Fruit fly (Drosophila melanogaster) whole organism, embryonic: Measurements from ENCODE around the gene CG9733.
A peak's percentile ranks its signal among the peaks of the same experiment; 100 is the strongest.

Experiments used
- Atf3 ChIP-seq: fragments of 200-800 bp; sonication (Bioruptor generic); optimal IDR thresholded peaks from 3 replicates; lab custom pipeline; 2016; ENCODE audit warnings: missing biosample characterization, missing genetic modification characterization
- Blimp-1 ChIP-seq: fragments of 200-800 bp; sonication (Bioruptor generic); optimal IDR thresholded peaks from 3 replicates; lab custom pipeline; 2018; ENCODE audit warnings: missing biosample characterization, missing genetic modification characterization, mild to moderate bottlenecking, moderate library complexity, missing genetic modification reagents
- CG10431 ChIP-seq: fragments of 200-800 bp; sonication (Bioruptor generic); optimal IDR thresholded peaks from 3 replicates; lab custom pipeline; 2018; ENCODE audit warnings: missing biosample characterization, mild to moderate bottlenecking, missing genetic modification characterization
- CG11093 ChIP-seq: fragments of 200-800 bp; sonication (Bioruptor generic); IDR thresholded peaks from 3 replicates; pipeline ENCODE4 v1.3.6; 2022; ENCODE audit warnings: missing biosample characterization, missing genetic modification characterization
- CG13624 ChIP-seq: fragments of 200-800 bp; sonication (Bioruptor generic); optimal IDR thresholded peaks from 2 replicates; lab custom pipeline; 2016; ENCODE audit warnings: missing biosample characterization, missing genetic modification characterization
- CG15011 ChIP-seq: fragments of 200-800 bp; sonication (Bioruptor generic); optimal IDR thresholded peaks from 3 replicates; lab custom pipeline; 2018; ENCODE audit warnings: missing biosample characterization, mild to moderate bottlenecking, missing genetic modification characterization
- CG15269 ChIP-seq: fragments of 200-800 bp; sonication (Bioruptor generic); optimal IDR thresholded peaks from 2 replicates; lab custom pipeline; 2018; ENCODE audit warnings: missing biosample characterization, mild to moderate bottlenecking, missing genetic modification characterization, moderate library complexity
- CG16813 ChIP-seq: fragments of 200-800 bp; sonication (Bioruptor generic); IDR thresholded peaks from 3 replicates; pipeline ENCODE4 v1.3.6; 2022; ENCODE audit warnings: missing biosample characterization, missing genetic modification characterization; ENCODE audit not compliant: partially characterized antibody
- CG18262 ChIP-seq: fragments of 200-800 bp; optimal IDR thresholded peaks from 3 replicates; lab custom pipeline; 2019; ENCODE audit warnings: missing biosample characterization, mild to moderate bottlenecking, missing genetic modification characterization, moderate library complexity
- CG18619 ChIP-seq: fragments of 200-800 bp; sonication (Bioruptor generic); optimal IDR thresholded peaks from 3 replicates; lab custom pipeline; 2017; ENCODE audit warnings: missing biosample characterization, mild to moderate bottlenecking, missing genetic modification characterization
- CG30403 ChIP-seq: fragments of 200-800 bp; sonication (Bioruptor generic); optimal IDR thresholded peaks from 3 replicates; lab custom pipeline; 2016; ENCODE audit warnings: missing biosample characterization, missing genetic modification characterization
- CG3726 ChIP-seq: fragments of 200-800 bp; sonication (Bioruptor generic); IDR thresholded peaks from 3 replicates; pipeline ENCODE4, ENCODE4 v1.3.6; 2022; ENCODE audit warnings: missing biosample characterization, missing genetic modification characterization
- CG5245 ChIP-seq: fragments of 200-800 bp; sonication (Bioruptor generic); optimal IDR thresholded peaks from 3 replicates; lab custom pipeline; 2016; ENCODE audit warnings: missing biosample characterization, missing genetic modification characterization
- CG6272 ChIP-seq: fragments of 200-800 bp; sonication (Bioruptor generic); IDR thresholded peaks from 2 replicates; pipeline ENCODE4 v1.3.6; 2022; ENCODE audit warnings: missing biosample characterization, missing genetic modification characterization
- CG6654 ChIP-seq: fragments of 200-800 bp; sonication (Bioruptor generic); optimal IDR thresholded peaks from 2 replicates; lab custom pipeline; 2017; ENCODE audit warnings: missing biosample characterization, mild to moderate bottlenecking, missing genetic modification characterization
- CG6765 ChIP-seq: fragments of 200-800 bp; sonication (Bioruptor generic); optimal IDR thresholded peaks from 3 replicates; lab custom pipeline; 2017; ENCODE audit warnings: missing biosample characterization, mild to moderate bottlenecking, missing genetic modification characterization
- CG6813 ChIP-seq: fragments of 200-800 bp; sonication (Bioruptor generic); optimal IDR thresholded peaks from 2 replicates; lab custom pipeline; 2017; ENCODE audit warnings: missing biosample characterization, missing genetic modification characterization, mild to moderate bottlenecking, moderate library complexity, missing genetic modification reagents
- CG7271 ChIP-seq: fragments of 200-800 bp; sonication (Bioruptor generic); optimal IDR thresholded peaks from 2 replicates; lab custom pipeline; 2018; ENCODE audit warnings: missing biosample characterization, mild to moderate bottlenecking, missing genetic modification characterization, moderate library complexity
- CG7556 ChIP-seq: fragments of 200-800 bp; sonication (Bioruptor generic); optimal IDR thresholded peaks from 2 replicates; lab custom pipeline; 2017; ENCODE audit warnings: missing biosample characterization, mild to moderate bottlenecking, missing genetic modification characterization
- CG9817 ChIP-seq: fragments of 200-800 bp; sonication (Bioruptor generic); optimal IDR thresholded peaks from 2 replicates; lab custom pipeline; 2018; ENCODE audit warnings: missing biosample characterization, mild to moderate bottlenecking, missing genetic modification characterization, moderate library complexity
- CG9932 ChIP-seq: fragments of 200-800 bp; sonication (Bioruptor generic); IDR thresholded peaks from 2 replicates; pipeline ENCODE4 v1.3.6; 2022; ENCODE audit warnings: missing biosample characterization, missing genetic modification characterization
- Chrac-16 ChIP-seq: fragments of 200-800 bp; sonication (Bioruptor generic); optimal IDR thresholded peaks from 3 replicates; lab custom pipeline; 2016; ENCODE audit warnings: missing biosample characterization, missing genetic modification characterization
- CoRest ChIP-seq: fragments of 200-800 bp; sonication (Bioruptor generic); optimal IDR thresholded peaks from 3 replicates; lab custom pipeline; 2018; ENCODE audit warnings: missing biosample characterization, mild to moderate bottlenecking, missing genetic modification characterization, moderate library complexity
- CrebB ChIP-seq: fragments of 200-800 bp; sonication (Bioruptor generic); optimal IDR thresholded peaks from 3 replicates; lab custom pipeline; 2018; ENCODE audit warnings: missing biosample characterization, mild to moderate bottlenecking, missing genetic modification characterization
- D19B ChIP-seq: fragments of 200-800 bp; sonication (Bioruptor generic); optimal IDR thresholded peaks from 2 replicates; lab custom pipeline; 2017; ENCODE audit warnings: missing biosample characterization, mild to moderate bottlenecking, missing genetic modification characterization
- Dll ChIP-seq: fragments of 200-800 bp; sonication (Bioruptor generic); IDR thresholded peaks from 4 replicates; pipeline ENCODE4 v1.3.6; 2022; ENCODE audit warnings: missing biosample characterization, missing genetic modification characterization; ENCODE audit not compliant: partially characterized antibody
- E2f1 ChIP-seq: fragments of 200-800 bp; sonication (Bioruptor generic); IDR thresholded peaks from 2 replicates; pipeline ENCODE4 v1.3.6; 2022; ENCODE audit warnings: missing biosample characterization, missing genetic modification characterization
- Ets97D ChIP-seq: fragments of 200-800 bp; sonication (Bioruptor generic); optimal IDR thresholded peaks from 3 replicates; lab custom pipeline; 2016; ENCODE audit warnings: missing biosample characterization, missing genetic modification characterization
- GATAe ChIP-seq: fragments of 200-800 bp; sonication (Bioruptor generic); conservative IDR thresholded peaks from 2 replicates; pipeline ENCODE4 v1.3.6; 2022; ENCODE audit warnings: missing biosample characterization, missing genetic modification characterization
- Hmx ChIP-seq: fragments of 200-800 bp; sonication (Bioruptor generic); optimal IDR thresholded peaks from 2 replicates; lab custom pipeline; 2016; ENCODE audit warnings: missing biosample characterization, missing genetic modification characterization
- Myb ChIP-seq: fragments of 200-800 bp; sonication (Bioruptor generic); optimal IDR thresholded peaks from 2 replicates; lab custom pipeline; 2016; ENCODE audit warnings: missing biosample characterization, missing genetic modification characterization
- NC2α ChIP-seq: fragments of 200-800 bp; sonication (Bioruptor generic); optimal IDR thresholded peaks from 2 replicates; lab custom pipeline; 2016; ENCODE audit warnings: missing biosample characterization, missing genetic modification characterization
- Taf1 ChIP-seq: fragments of 200-800 bp; sonication (Bioruptor generic); IDR thresholded peaks from 2 replicates; pipeline ENCODE4 v1.3.6; 2022; ENCODE audit warnings: missing biosample characterization, missing genetic modification characterization
- ase ChIP-seq: fragments of 200-800 bp; sonication (Bioruptor generic); IDR thresholded peaks from 3 replicates; pipeline ENCODE4 v1.3.6; 2022; ENCODE audit warnings: missing biosample characterization, missing genetic modification characterization
- bab2 ChIP-seq: fragments of 200-800 bp; sonication (Bioruptor generic); optimal IDR thresholded peaks from 2 replicates; lab custom pipeline; 2016; ENCODE audit warnings: missing biosample characterization, missing genetic modification characterization
- cas ChIP-seq: fragments of 200-800 bp; sonication (Bioruptor generic); IDR thresholded peaks from 2 replicates; pipeline ENCODE4 v1.3.6; 2022; ENCODE audit warnings: missing biosample characterization, missing genetic modification characterization
- crol ChIP-seq: fragments of 200-800 bp; sonication (Bioruptor generic); IDR thresholded peaks from 2 replicates; pipeline ENCODE4 v1.3.6; 2022; ENCODE audit warnings: missing biosample characterization, missing genetic modification characterization
- crp ChIP-seq, 2 experiments: fragments of 200-800 bp; sonication (Bioruptor generic); optimal IDR thresholded peaks; 2 replicates in 1 of 2; 3 replicates in 1 of 2; lab custom pipeline; 2017; ENCODE audit warnings: missing biosample characterization in 2 of 2, missing genetic modification characterization in 2 of 2, mild to moderate bottlenecking in 1 of 2, moderate library complexity in 1 of 2
- grau ChIP-seq: fragments of 200-800 bp; optimal IDR thresholded peaks from 3 replicates; lab custom pipeline; 2019; ENCODE audit warnings: missing biosample characterization, mild to moderate bottlenecking, missing genetic modification characterization, moderate library complexity
- knrl ChIP-seq: fragments of 200-800 bp; sonication (Bioruptor generic); IDR thresholded peaks from 3 replicates; pipeline ENCODE4 v1.3.6; 2022; ENCODE audit warnings: missing biosample characterization, missing genetic modification characterization; ENCODE audit not compliant: partially characterized antibody
- mam ChIP-seq: fragments of 200-800 bp; sonication (Bioruptor generic); optimal IDR thresholded peaks from 3 replicates; lab custom pipeline; 2016; ENCODE audit warnings: missing biosample characterization, missing genetic modification characterization
- nerfin-1 ChIP-seq: fragments of 200-800 bp; sonication (Bioruptor generic); optimal IDR thresholded peaks from 3 replicates; lab custom pipeline; 2019; ENCODE audit warnings: missing biosample characterization, mild to moderate bottlenecking, missing genetic modification characterization, moderate library complexity
- odd ChIP-seq: fragments of 200-800 bp; sonication (Bioruptor generic); optimal IDR thresholded peaks from 2 replicates; lab custom pipeline; 2017; ENCODE audit warnings: missing biosample characterization, mild to moderate bottlenecking, missing genetic modification characterization
- pho ChIP-seq: fragments of 200-800 bp; sonication (Bioruptor generic); optimal IDR thresholded peaks from 2 replicates; lab custom pipeline; 2016; ENCODE audit warnings: missing biosample characterization, missing genetic modification characterization
- phol ChIP-seq: fragments of 200-800 bp; sonication (Bioruptor generic); optimal IDR thresholded peaks from 3 replicates; lab custom pipeline; 2018; ENCODE audit warnings: missing biosample characterization, mild to moderate bottlenecking, missing genetic modification characterization, moderate library complexity
- ro ChIP-seq: fragments of 200-800 bp; sonication (Bioruptor generic); IDR thresholded peaks from 2 replicates; pipeline ENCODE4 v1.3.6; 2022; ENCODE audit warnings: missing biosample characterization, missing genetic modification characterization
- so ChIP-seq: fragments of 200-800 bp; sonication (Bioruptor generic); IDR thresholded peaks from 3 replicates; pipeline ENCODE4 v1.3.6; 2022; ENCODE audit warnings: missing biosample characterization, missing genetic modification characterization
- sug ChIP-seq: fragments of 200-800 bp; optimal IDR thresholded peaks from 2 replicates; lab custom pipeline; 2019; ENCODE audit warnings: missing biosample characterization, mild to moderate bottlenecking, missing genetic modification characterization, moderate library complexity
- tna ChIP-seq: fragments of 200-800 bp; sonication (Bioruptor generic); IDR thresholded peaks from 2 replicates; pipeline ENCODE4 v1.3.6; 2022; ENCODE audit warnings: missing biosample characterization, missing genetic modification characterization; ENCODE audit not compliant: partially characterized antibody
- tup ChIP-seq: fragments of 200-800 bp; sonication (Bioruptor generic); optimal IDR thresholded peaks from 2 replicates; lab custom pipeline; 2016; ENCODE audit warnings: missing biosample characterization, mild to moderate bottlenecking, missing genetic modification characterization, moderate library complexity
- wek ChIP-seq: fragments of 200-800 bp; sonication (Bioruptor generic); optimal IDR thresholded peaks from 3 replicates; lab custom pipeline; 2018; ENCODE audit warnings: missing biosample characterization, mild to moderate bottlenecking, missing genetic modification characterization, moderate library complexity
- zfh1 ChIP-seq: fragments of 200-800 bp; sonication (Bioruptor generic); IDR thresholded peaks from 3 replicates; pipeline ENCODE4 v1.3.6; 2022; ENCODE audit warnings: missing biosample characterization, missing genetic modification characterization

Gene CG9733

dm6 chr3R:30263708-30264107, 17.2 kb upstream of the CG9733 start (continued):
- TF ChIP-seq GATAe (GFP tag; lab: Robert Waterston, UW) (no peak), ro (GFP tag; lab: Robert Waterston, UW) (no peak), Atf3 (GFP tag; lab: Kevin White, UChicago) (no peak), tup (no peak), CrebB (tag; lab: Kevin White, UChicago) (no peak), CG6654 (no peak), CG9932 (no peak), CG5245 (GFP tag; lab: Kevin White, UChicago) (no peak), Ets97D (GFP tag; lab: Kevin White, UChicago) (no peak), CG6765 (GFP tag; lab: Kevin White, UChicago) (no peak), CG7271 (no peak), NC2α (no peak), CG18619 (GFP tag; lab: Kevin White, UChicago) (no peak), odd (GFP tag; lab: Kevin White, UChicago) (no peak), crp (GFP tag; optimal IDR thresholded peaks at IDR 0.05; lab: Kevin White, UChicago) (no peak), Blimp-1 (GFP tag; lab: Kevin White, UChicago) (peak; percentile 45), bab2 (GFP tag; lab: Kevin White, UChicago) (peak; percentile 26), CG16813 (GFP tag; lab: Robert Waterston, UW) (no peak), CG15011 (GFP tag; lab: Kevin White, UChicago) (no peak), Hmx (no peak), CG11093 (GFP tag; lab: Robert Waterston, UW) (no peak), cas (GFP tag; lab: Robert Waterston, UW) (no peak), wek (GFP tag; lab: Kevin White, UChicago) (no peak), CG9817 (tag; lab: Kevin White, UChicago) (peak; percentile 36), crol (no peak), CG18262 (tag; lab: Kevin White, UChicago) (peak; percentile 57), CG6272 (GFP tag; lab: Robert Waterston, UW) (no peak), tna (no peak), grau (tag; lab: Kevin White, UChicago) (peak; percentile 36), so (no peak), pho (GFP tag; lab: Kevin White, UChicago) (no peak), zfh1 (GFP tag; lab: Robert Waterston, UW) (peak; percentile 80), Dll (GFP tag; lab: Robert Waterston, UW) (no peak), knrl (GFP tag; lab: Robert Waterston, UW) (no peak), ase (no peak), CG3726 (no peak), Myb (GFP tag; lab: Kevin White, UChicago) (no peak), CG15269 (peak; percentile 4), Chrac-16 (GFP tag; lab: Kevin White, UChicago) (peak; percentile 35), CoRest (peak; percentile 41), CG7556 (peak; percentile 38), CG6813 (GFP tag; lab: Kevin White, UChicago) (no peak), phol (tag; lab: Kevin White, UChicago) (peak; percentile 33), E2f1 (GFP tag; lab: Robert Waterston, UW) (no peak; the same call in 1 of the 2 replicates), nerfin-1 (tag; lab: Kevin White, UChicago) (no peak), Taf1 (GFP tag; lab: Robert Waterston, UW) (no peak), CG30403 (peak; percentile 32), D19B (no peak), mam (no peak), CG10431 (GFP tag; lab: Kevin White, UChicago) (no peak), CG13624 (GFP tag; lab: Kevin White, UChicago) (no peak), sug (no peak)
